Worm (Caenorhabditis elegans) whole organism, L2 larva: Measurements from ENCODE around the gene gst-41.
A peak's percentile ranks its signal among the peaks of the same experiment; 100 is the strongest.

Source experiments
- C34F6.9 ChIP-seq: fragments of 150-350 bp; optimal IDR thresholded peaks from 2 replicates; lab custom pipeline; 2014; ENCODE audit warnings: missing biosample characterization, missing genetic modification characterization
- F13H6.1 ChIP-seq: sonication (generic microtip); optimal IDR thresholded peaks from 2 replicates; lab custom pipeline; 2016; ENCODE audit warnings: missing genetic modification characterization, missing compliant biosample characterization
- Y55F3AM.14 ChIP-seq: fragments of 200-800 bp; sonication (Bioruptor generic); optimal IDR thresholded peaks from 2 replicates; lab custom pipeline; 2018; ENCODE audit warnings: mild to moderate bottlenecking, missing genetic modification characterization, missing compliant biosample characterization
- ZK546.5 ChIP-seq: sonication (generic microtip); optimal IDR thresholded peaks from 2 replicates; lab custom pipeline; 2017; ENCODE audit warnings: missing biosample characterization, missing genetic modification characterization
- aly-2 ChIP-seq: fragments of 150-350 bp; optimal IDR thresholded peaks from 2 replicates; lab custom pipeline; 2014; ENCODE audit warnings: missing biosample characterization, missing genetic modification characterization
- ama-1 ChIP-seq: fragments of 150-350 bp; optimal IDR thresholded peaks from 2 replicates; lab custom pipeline; 2018; ENCODE audit warnings: inconsistent platforms
- blmp-1 ChIP-seq: sonication (generic microtip); optimal IDR thresholded peaks from 2 replicates; lab custom pipeline; 2017; ENCODE audit warnings: missing genetic modification characterization, mild to moderate bottlenecking, missing compliant biosample characterization, antibody characterized with exemption, moderate library complexity; ENCODE audit not compliant: insufficient read depth
- ceh-82 ChIP-seq: fragments of 150-350 bp; optimal IDR thresholded peaks from 2 replicates; lab custom pipeline; 2014; ENCODE audit warnings: missing biosample characterization, missing genetic modification characterization
- crh-2 ChIP-seq: sonication (generic microtip); optimal IDR thresholded peaks from 2 replicates; lab custom pipeline; 2017; ENCODE audit warnings: missing biosample characterization, missing genetic modification characterization
- egl-27 ChIP-seq: sonication (generic microtip); optimal IDR thresholded peaks from 3 replicates; lab custom pipeline; 2017; ENCODE audit warnings: missing biosample characterization, missing genetic modification reagents, missing genetic modification characterization
- fos-1 ChIP-seq: fragments of 150-350 bp; optimal IDR thresholded peaks from 2 replicates; lab custom pipeline; 2014; ENCODE audit warnings: missing biosample characterization, missing genetic modification characterization
- gmeb-1 ChIP-seq: fragments of 150-350 bp; optimal IDR thresholded peaks from 2 replicates; lab custom pipeline; 2014; ENCODE audit warnings: missing biosample characterization, missing genetic modification characterization
- lin-11 ChIP-seq: fragments of 150-350 bp; sonication (generic microtip); optimal IDR thresholded peaks from 2 replicates; lab custom pipeline; 2014; ENCODE audit warnings: missing biosample characterization, missing genetic modification characterization, inconsistent platforms, mixed read lengths
- lin-13 ChIP-seq: fragments of 150-350 bp; optimal IDR thresholded peaks from 2 replicates; lab custom pipeline; 2014; ENCODE audit warnings: missing biosample characterization, missing genetic modification reagents, missing genetic modification characterization
- lsy-2 ChIP-seq, 2 experiments: fragments of 150-350 bp in 1 of 2; sonication (generic microtip) in 1 of 2; optimal IDR thresholded peaks; 2 replicates each; lab custom pipeline; 2014 to 2017; ENCODE audit warnings: missing biosample characterization in 2 of 2, missing genetic modification characterization in 2 of 2
- mab-5 ChIP-seq: fragments of 150-350 bp; optimal IDR thresholded peaks from 2 replicates; lab custom pipeline; 2014; ENCODE audit warnings: missing biosample characterization, missing genetic modification characterization
- mbf-1 ChIP-seq: sonication (generic microtip); optimal IDR thresholded peaks from 2 replicates; lab custom pipeline; 2017; ENCODE audit warnings: missing biosample characterization, missing genetic modification characterization
- mdl-1 ChIP-seq, 2 experiments: fragments of 150-350 bp in 1 of 2; sonication (generic microtip) in 1 of 2; optimal IDR thresholded peaks; 2 replicates each; lab custom pipeline; 2017; ENCODE audit warnings: missing biosample characterization in 2 of 2, missing genetic modification characterization in 2 of 2
- nhr-10 ChIP-seq: sonication (generic microtip); optimal IDR thresholded peaks from 2 replicates; lab custom pipeline; 2017; ENCODE audit warnings: missing biosample characterization, missing genetic modification characterization
- nhr-11 ChIP-seq: fragments of 150-350 bp; optimal IDR thresholded peaks from 2 replicates; lab custom pipeline; 2014; ENCODE audit warnings: missing biosample characterization, missing genetic modification characterization
- nhr-12 ChIP-seq: fragments of 150-350 bp; optimal IDR thresholded peaks from 2 replicates; lab custom pipeline; 2014; ENCODE audit warnings: missing biosample characterization, missing genetic modification characterization
- nhr-129 ChIP-seq: fragments of 150-350 bp; optimal IDR thresholded peaks from 2 replicates; lab custom pipeline; 2014; ENCODE audit warnings: missing biosample characterization, missing genetic modification characterization
- nhr-21 ChIP-seq: fragments of 150-350 bp; optimal IDR thresholded peaks from 2 replicates; lab custom pipeline; 2014; ENCODE audit warnings: missing biosample characterization, missing genetic modification characterization
- nhr-23 ChIP-seq: fragments of 150-350 bp; optimal IDR thresholded peaks from 2 replicates; lab custom pipeline; 2014; ENCODE audit warnings: missing biosample characterization, missing genetic modification reagents, missing genetic modification characterization
- nhr-237 ChIP-seq: fragments of 150-350 bp; optimal IDR thresholded peaks from 2 replicates; lab custom pipeline; 2014; ENCODE audit warnings: missing biosample characterization, missing genetic modification characterization
- nhr-25 ChIP-seq: fragments of 150-350 bp; sonication (generic microtip); optimal IDR thresholded peaks from 3 replicates; lab custom pipeline; 2014; ENCODE audit warnings: missing biosample characterization, missing genetic modification characterization
- nhr-6 ChIP-seq: fragments of 150-350 bp; optimal IDR thresholded peaks from 2 replicates; lab custom pipeline; 2014; ENCODE audit warnings: missing biosample characterization, missing genetic modification characterization
- nhr-77 ChIP-seq: fragments of 150-350 bp; optimal IDR thresholded peaks from 2 replicates; lab custom pipeline; 2014; ENCODE audit warnings: missing biosample characterization, missing genetic modification characterization
- peb-1 ChIP-seq: fragments of 150-350 bp; optimal IDR thresholded peaks from 2 replicates; lab custom pipeline; 2014; ENCODE audit warnings: missing biosample characterization, missing genetic modification characterization
- sem-4 ChIP-seq: fragments of 150-350 bp; optimal IDR thresholded peaks from 2 replicates; lab custom pipeline; 2014; ENCODE audit warnings: missing biosample characterization, missing genetic modification reagents, missing genetic modification characterization
- skn-1 ChIP-seq: sonication (generic microtip); optimal IDR thresholded peaks from 2 replicates; lab custom pipeline; 2017; ENCODE audit warnings: missing biosample characterization, missing genetic modification characterization
- sma-3 ChIP-seq: sonication (generic microtip); optimal IDR thresholded peaks from 2 replicates; lab custom pipeline; 2016; ENCODE audit warnings: missing genetic modification reagents, missing genetic modification characterization, missing compliant biosample characterization
- sma-9 ChIP-seq, 2 experiments: fragments of 150-350 bp in 1 of 2; sonication (generic microtip) in 1 of 2; optimal IDR thresholded peaks; 2 replicates each; lab custom pipeline; 2014 to 2016; ENCODE audit warnings: missing genetic modification characterization in 2 of 2, mild to moderate bottlenecking in 1 of 2, missing biosample characterization in 1 of 2, missing compliant biosample characterization in 1 of 2, missing genetic modification reagents in 1 of 2, moderate library complexity in 1 of 2
- snpc-4 ChIP-seq: fragments of 150-350 bp; optimal IDR thresholded peaks from 2 replicates; lab custom pipeline; 2014; ENCODE audit warnings: missing biosample characterization, missing genetic modification characterization
- unc-39 ChIP-seq: fragments of 150-350 bp; optimal IDR thresholded peaks from 2 replicates; lab custom pipeline; 2014; ENCODE audit warnings: missing biosample characterization, missing genetic modification characterization
- unc-55 ChIP-seq: fragments of 150-350 bp; sonication (generic microtip); optimal IDR thresholded peaks from 3 replicates; lab custom pipeline; 2014; ENCODE audit warnings: missing biosample characterization, missing genetic modification reagents, missing genetic modification characterization
- unc-62 ChIP-seq: fragments of 150-350 bp; optimal IDR thresholded peaks from 2 replicates; lab custom pipeline; 2014; ENCODE audit warnings: missing biosample characterization, missing genetic modification reagents, missing genetic modification characterization
- ztf-11 ChIP-seq: sonication (generic microtip); optimal IDR thresholded peaks from 2 replicates; lab custom pipeline; 2017; ENCODE audit warnings: missing biosample characterization, missing genetic modification characterization
- ztf-4 ChIP-seq: fragments of 150-350 bp; optimal IDR thresholded peaks from 2 replicates; lab custom pipeline; 2014; ENCODE audit warnings: missing biosample characterization, missing genetic modification characterization

Gene gst-41

DNA sequence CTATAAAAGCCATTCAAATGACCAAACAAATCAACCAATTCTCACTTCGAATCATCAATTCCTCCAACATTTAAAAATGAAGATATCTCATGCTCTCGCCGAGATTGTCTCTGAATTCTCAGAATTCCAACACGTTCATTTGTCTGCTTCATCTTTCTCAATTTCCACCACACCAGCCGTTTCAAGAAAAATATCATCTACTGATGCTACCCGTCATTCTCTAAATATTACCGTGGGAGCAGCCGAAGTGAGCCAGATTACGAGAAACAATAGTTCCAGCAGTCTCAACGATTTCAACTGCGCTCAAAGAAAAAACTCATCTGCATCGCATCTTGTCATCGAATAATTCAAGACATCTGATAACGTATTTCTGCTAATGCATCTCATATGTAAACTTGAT lies 15.8 kb upstream of the gst-41 start, which contains the start of gene F18E3.12:
Gene F18E3.12 (plus strand): TSS at position 77 of the 400 bp plus-strand sequence.
- TF ChIP-seq nhr-237 = no peak
- peak; percentile 77 for TF ChIP-seq ama-1
- TF ChIP-seq unc-62 = no peak

DNA sequence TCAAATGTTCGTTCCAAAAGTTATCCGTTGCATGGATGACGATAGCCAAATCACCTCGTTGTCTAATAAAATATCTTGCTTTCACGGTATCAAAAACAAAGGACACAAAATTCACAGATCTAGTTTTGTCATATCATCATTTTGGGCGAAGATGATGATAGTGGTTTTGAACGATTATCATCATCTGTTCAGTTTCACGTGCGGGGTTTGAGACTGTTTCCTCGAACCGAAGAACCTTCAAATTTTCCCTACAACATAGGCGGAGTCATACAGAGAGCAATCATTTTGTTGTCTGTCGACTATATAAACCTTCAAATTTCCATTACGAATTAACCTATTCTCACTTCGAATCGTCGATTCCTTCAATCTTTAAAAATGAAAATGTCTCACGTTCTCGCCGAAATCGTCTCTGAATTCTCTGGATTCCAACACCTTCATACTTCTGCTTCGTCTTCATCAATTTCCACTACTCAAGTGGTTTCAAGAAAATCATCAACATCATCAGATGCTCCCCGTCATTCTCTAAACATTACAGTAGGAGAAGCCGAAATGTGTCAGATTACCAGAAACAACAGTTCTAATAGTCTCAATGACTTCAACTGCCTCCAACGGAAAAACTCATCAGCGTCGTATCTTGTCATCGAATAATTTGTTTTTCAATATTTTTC lies 14.1 kb upstream of the gst-41 start, which contains the start of gene F18E3.11:
Gene F18E3.11 (plus strand): TSS at position 376 of the 668 bp plus-strand sequence.
- peak; percentile 80 for TF ChIP-seq nhr-21
- TF ChIP-seq lin-11 (tag; lab: Kevin White, UChicago) = no peak
- TF ChIP-seq sem-4 (tag; lab: Kevin White, UChicago) = no peak
- TF ChIP-seq crh-2 (tag; lab: Kevin White, UChicago) = peak; percentile 9
- TF ChIP-seq nhr-25 (tag; lab: Kevin White, UChicago) = peak; percentile 85
- TF ChIP-seq gmeb-1 = no peak
- no peak for TF ChIP-seq fos-1 (tag; lab: Kevin White, UChicago)
- no peak for TF ChIP-seq lin-13 (GFP tag; lab: Kevin White, UChicago)
- no peak for TF ChIP-seq nhr-11 (tag; lab: Kevin White, UChicago)
- TF ChIP-seq ZK546.5 = no peak
- no peak for TF ChIP-seq nhr-23 (tag; lab: Kevin White, UChicago)
- TF ChIP-seq blmp-1 (tag; lab: Kevin White, UChicago) = peak; percentile 78
- peak; percentile 6 for TF ChIP-seq nhr-6
- TF ChIP-seq nhr-12 (tag; lab: Kevin White, UChicago) = no peak
- no peak for TF ChIP-seq nhr-237
- no peak for TF ChIP-seq F13H6.1 (tag; lab: Kevin White, UChicago)
- TF ChIP-seq unc-55 (GFP tag; lab: Kevin White, UChicago) = no peak
- no peak for TF ChIP-seq mab-5 (tag; lab: Kevin White, UChicago)
- no peak for TF ChIP-seq skn-1
- no peak for TF ChIP-seq peb-1
- TF ChIP-seq nhr-129 (tag; lab: Kevin White, UChicago) = peak; percentile 84
- TF ChIP-seq sma-9 (GFP tag; optimal IDR thresholded peaks at IDR 0.05; lab: Kevin White, UChicago) = peak; percentile 84
- TF ChIP-seq sma-9 (tag; optimal IDR thresholded peaks at IDR 0.05; lab: Kevin White, UChicago) = no peak
- TF ChIP-seq sma-3 = peak; percentile 49
- TF ChIP-seq nhr-77 = no peak
- TF ChIP-seq ama-1 = peak; percentile 89
- TF ChIP-seq egl-27 (tag; lab: Kevin White, UChicago) = no peak
- TF ChIP-seq ztf-4 (tag; lab: Kevin White, UChicago) = no peak
- no peak for TF ChIP-seq lsy-2 (tag; optimal IDR thresholded peaks at IDR 0.05; lab: Kevin White, UChicago)

DNA sequence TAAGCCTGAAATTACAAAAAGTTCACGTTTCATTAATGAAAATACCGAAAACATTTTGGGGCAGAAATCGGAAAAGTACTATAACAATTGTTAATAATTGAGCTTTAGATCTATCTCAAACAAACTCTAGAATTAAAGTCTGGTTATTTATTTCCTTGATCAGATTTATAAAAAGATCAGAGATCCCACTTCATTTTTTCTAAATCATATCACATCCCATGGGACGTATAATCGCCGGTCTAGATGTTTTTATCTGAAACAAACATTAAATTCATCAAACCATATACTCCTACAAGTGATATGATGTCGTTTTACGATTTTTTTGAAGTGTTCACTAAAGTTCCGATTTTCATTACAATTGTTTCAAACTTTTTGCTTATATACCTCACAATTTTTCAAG lies 12.6 kb upstream of the gst-41 start, which contains the start of gene str-41:
Gene str-41 (plus strand): TSS at position 301 of the 400 bp plus-strand sequence.
- TF ChIP-seq lin-13 (GFP tag; lab: Kevin White, UChicago) (no peak), mab-5 (tag; lab: Kevin White, UChicago) (no peak), fos-1 (tag; lab: Kevin White, UChicago) (no peak), nhr-77 (no peak)

DNA sequence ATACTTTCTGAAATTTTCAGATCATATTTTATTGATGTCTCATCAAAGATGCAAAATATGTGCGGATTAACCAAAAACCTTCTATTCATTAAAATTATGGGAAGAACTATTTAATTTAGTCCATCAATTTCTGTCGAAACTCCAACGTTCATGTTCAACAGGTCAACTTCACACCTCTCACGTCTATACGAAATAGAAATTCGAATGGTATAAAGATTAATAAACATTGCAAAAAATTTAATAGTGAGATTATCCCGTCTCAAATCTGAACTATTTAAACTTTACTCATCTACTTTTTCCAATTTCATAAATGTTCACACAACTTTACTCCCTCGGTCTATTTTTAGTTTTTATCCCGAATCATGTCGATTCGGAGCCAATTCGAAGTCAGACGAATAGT lies 10.5 kb upstream of the gst-41 start, which contains the start of gene R13D7.2:
Gene R13D7.2 (plus strand): TSS at position 301 of the 400 bp plus-strand sequence.
- TF ChIP-seq nhr-10 (tag; lab: Kevin White, UChicago) = no peak
- no peak for TF ChIP-seq sma-3
- no peak for TF ChIP-seq unc-55 (GFP tag; lab: Kevin White, UChicago)
- TF ChIP-seq egl-27 (tag; lab: Kevin White, UChicago) = no peak
- TF ChIP-seq mdl-1 (tag; optimal IDR thresholded peaks at IDR 0.05; lab: Kevin White, UChicago) = no peak
- TF ChIP-seq skn-1 = no peak
- TF ChIP-seq nhr-237 = no peak
- no peak for TF ChIP-seq aly-2
- no peak for TF ChIP-seq C34F6.9 (tag; lab: Kevin White, UChicago)
- no peak for TF ChIP-seq Y55F3AM.14
- no peak for TF ChIP-seq snpc-4 (tag; lab: Kevin White, UChicago)
- no peak for TF ChIP-seq ceh-82 (tag; lab: Kevin White, UChicago)
- no peak for TF ChIP-seq sma-9 (GFP tag; optimal IDR thresholded peaks at IDR 0.05; lab: Kevin White, UChicago)
- TF ChIP-seq sma-9 (tag; optimal IDR thresholded peaks at IDR 0.05; lab: Kevin White, UChicago) = no peak
- no peak for TF ChIP-seq unc-39
- no peak for TF ChIP-seq sem-4 (tag; lab: Kevin White, UChicago)
- no peak for TF ChIP-seq mbf-1
- TF ChIP-seq unc-62 = no peak
- no peak for TF ChIP-seq peb-1
- TF ChIP-seq ztf-11 (tag; lab: Kevin White, UChicago) = no peak
- no peak for TF ChIP-seq mab-5 (tag; lab: Kevin White, UChicago)
